Fruit fly (Drosophila melanogaster): Measurements from ENCODE around the gene CG7382.

The CG7382 gene

DNA sequence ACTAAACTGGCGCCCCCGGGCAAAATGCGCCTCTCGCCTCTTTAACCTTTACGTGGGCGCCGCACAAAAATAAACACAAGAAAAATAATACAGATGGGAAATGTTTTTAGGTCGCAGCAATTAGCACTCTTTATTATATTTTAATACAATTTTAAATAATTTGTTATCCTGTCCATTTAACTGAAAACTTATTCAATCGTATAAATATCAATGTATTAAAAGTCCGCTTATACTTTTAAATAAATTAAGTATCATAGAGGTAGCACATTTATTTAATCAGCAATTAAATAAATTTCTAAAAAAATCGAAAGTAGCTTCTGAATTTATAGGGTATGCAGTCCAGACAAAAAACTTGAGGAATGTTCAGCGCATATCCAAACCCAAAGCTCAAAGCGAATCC is 12.6 kb downstream of the CG7382 start:
- TF ChIP-seq OdsH (GFP tag; optimal IDR thresholded peaks at IDR 0.05), result no peak
- peak; percentile 35 for TF ChIP-seq Ets96B (tag; optimal IDR thresholded peaks at IDR 0.05)
- peak; percentile 50 for TF ChIP-seq CG3032 (tag; optimal IDR thresholded peaks at IDR 0.05)
- peak; percentile 9 for TF ChIP-seq dsx (GFP tag; optimal IDR thresholded peaks at IDR 0.05; ENCODE audit: poor library complexity, severe bottlenecking)
- peak; percentile 38 for TF ChIP-seq Eip78C (GFP tag)
- TF ChIP-seq spab (GFP tag; optimal IDR thresholded peaks at IDR 0.05), result peak; percentile 16
- no peak for TF ChIP-seq CG3919 (GFP tag; optimal IDR thresholded peaks at IDR 0.05)
- TF ChIP-seq Met (GFP tag; optimal IDR thresholded peaks at IDR 0.05), result peak; percentile 3
- TF ChIP-seq svp (GFP tag), result peak; percentile 35
- TF ChIP-seq ss (GFP tag; optimal IDR thresholded peaks at IDR 0.05), result peak in 1 of 2 experiments; percentile 9

DNA sequence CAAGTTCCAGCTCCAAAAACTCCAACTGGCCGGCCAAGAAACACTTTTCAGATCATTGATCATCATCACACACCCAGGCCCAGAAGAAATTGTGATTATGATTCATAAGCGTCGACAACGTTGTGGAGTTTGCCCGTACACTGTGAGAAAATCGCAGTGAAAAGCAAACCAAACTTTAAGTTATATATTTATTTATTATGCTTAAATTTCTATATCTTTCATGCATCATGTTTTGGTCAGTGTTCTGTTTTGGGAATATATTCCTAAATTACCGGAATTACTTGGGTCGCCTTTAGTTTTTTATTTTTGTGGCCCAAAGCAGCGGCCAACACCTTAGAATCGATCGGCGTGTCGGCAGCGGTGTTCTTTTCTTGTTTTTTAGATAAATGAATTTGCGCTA is 14.6 kb downstream of the CG7382 start:
- TF ChIP-seq ss (GFP tag; optimal IDR thresholded peaks at IDR 0.05) (no peak), CG6808 (GFP tag; optimal IDR thresholded peaks at IDR 0.05) (no peak), fkh (GFP tag; optimal IDR thresholded peaks at IDR 0.05) (no peak), Blimp-1 (GFP tag; optimal IDR thresholded peaks at IDR 0.05) (no peak), CG6792 (GFP tag; optimal IDR thresholded peaks at IDR 0.05) (no peak), CG11762 (GFP tag; optimal IDR thresholded peaks at IDR 0.05; ENCODE audit: insufficient read depth) (no peak), net (GFP tag; optimal IDR thresholded peaks at IDR 0.05) (no peak), CG8119 (GFP tag; IDR thresholded peaks at IDR 0.05) (no peak), Smox (GFP tag; optimal IDR thresholded peaks at IDR 0.05) (peak; percentile 3), CG31627 (GFP tag; optimal IDR thresholded peaks at IDR 0.05) (peak; percentile 23), CG6163 (GFP tag; IDR thresholded peaks at IDR 0.05) (no peak), CG11294 (GFP tag; IDR thresholded peaks at IDR 0.05) (no peak), CG16779 (tag; optimal IDR thresholded peaks at IDR 0.05) (no peak), dac (GFP tag; optimal IDR thresholded peaks at IDR 0.05) (no peak), Sox14 (GFP tag; optimal IDR thresholded peaks at IDR 0.05) (no peak), CG3919 (GFP tag; optimal IDR thresholded peaks at IDR 0.05) (no peak), Sox15 (GFP tag; optimal IDR thresholded peaks at IDR 0.05) (no peak), Eip78C (GFP tag) (peak; percentile 51), Eip93F (GFP tag; optimal IDR thresholded peaks at IDR 0.05) (no peak), Hr38 (GFP tag; optimal IDR thresholded peaks at IDR 0.05) (no peak), CG6276 (GFP tag; optimal IDR thresholded peaks at IDR 0.05) (no peak), CG8319 (GFP tag; optimal IDR thresholded peaks at IDR 0.05) (no peak), svp (GFP tag) (peak; percentile 59), Gug (GFP tag; IDR thresholded peaks at IDR 0.05) (no peak), CG32006 (GFP tag; optimal IDR thresholded peaks at IDR 0.05) (no peak), Hr4 (GFP tag; optimal IDR thresholded peaks at IDR 0.05) (no peak), CG10669 (GFP tag; optimal IDR thresholded peaks at IDR 0.05) (no peak), CG34406 (GFP tag; optimal IDR thresholded peaks at IDR 0.05) (no peak), vri (GFP tag; optimal IDR thresholded peaks at IDR 0.05) (peak; percentile 34), OdsH (GFP tag; optimal IDR thresholded peaks at IDR 0.05) (peak; percentile 33), CG7368 (GFP tag; optimal IDR thresholded peaks at IDR 0.05) (no peak), achi (GFP tag; optimal IDR thresholded peaks at IDR 0.05) (no peak), pdm3 (GFP tag; optimal IDR thresholded peaks at IDR 0.05) (peak; percentile 24), esn (GFP tag; optimal IDR thresholded peaks at IDR 0.05) (peak; percentile 58), Ets96B (tag; optimal IDR thresholded peaks at IDR 0.05) (no peak), eg (GFP tag; IDR thresholded peaks at IDR 0.05) (no peak), spab (GFP tag; optimal IDR thresholded peaks at IDR 0.05) (no peak), CG6854 (GFP tag; optimal IDR thresholded peaks at IDR 0.05) (no peak), Met (GFP tag; optimal IDR thresholded peaks at IDR 0.05) (peak; percentile 41), CG9139 (GFP tag; optimal IDR thresholded peaks at IDR 0.05) (no peak), Hr39 (GFP tag; optimal IDR thresholded peaks at IDR 0.05) (no peak), CG15336 (GFP tag; IDR thresholded peaks at IDR 0.05) (no peak), CG11902 (GFP tag; optimal IDR thresholded peaks at IDR 0.05) (no peak), CG1621 (tag; optimal IDR thresholded peaks at IDR 0.05) (no peak), lz (GFP tag; optimal IDR thresholded peaks at IDR 0.05) (peak; percentile 21), CG4318 (GFP tag; optimal IDR thresholded peaks at IDR 0.05) (no peak), acj6 (GFP tag; optimal IDR thresholded peaks at IDR 0.05) (no peak), topi (GFP tag; optimal IDR thresholded peaks at IDR 0.05) (peak; percentile 17)
